Worm (Caenorhabditis elegans) whole organism, L3 larva: ENCODE measurements around the gene C01G10.15.

Experiments used
- R02D3.7 ChIP-seq: fragments of 150-350 bp; optimal IDR thresholded peaks from 2 replicates; lab custom pipeline; 2014; ENCODE audit warnings: missing biosample characterization, missing genetic modification characterization
- ZK546.5 ChIP-seq: sonication (generic microtip); optimal IDR thresholded peaks from 2 replicates; lab custom pipeline; 2017; ENCODE audit warnings: missing biosample characterization, missing genetic modification characterization
- aly-2 ChIP-seq: fragments of 150-350 bp; optimal IDR thresholded peaks from 2 replicates; lab custom pipeline; 2014; ENCODE audit warnings: missing biosample characterization, missing genetic modification characterization
- ama-1 ChIP-seq: fragments of 150-350 bp; optimal IDR thresholded peaks from 2 replicates; lab custom pipeline; 2018
- ceh-16 ChIP-seq: sonication (generic microtip); optimal IDR thresholded peaks from 2 replicates; lab custom pipeline; 2017; ENCODE audit warnings: missing biosample characterization, missing genetic modification characterization
- ceh-28 ChIP-seq: fragments of 150-350 bp; optimal IDR thresholded peaks from 2 replicates; lab custom pipeline; 2014; ENCODE audit warnings: missing biosample characterization, missing genetic modification reagents, missing genetic modification characterization
- ceh-82 ChIP-seq: fragments of 150-350 bp; optimal IDR thresholded peaks from 2 replicates; lab custom pipeline; 2014; ENCODE audit warnings: missing biosample characterization, missing genetic modification characterization
- ceh-9 ChIP-seq: sonication (generic microtip); optimal IDR thresholded peaks from 2 replicates; lab custom pipeline; 2018; ENCODE audit warnings: missing biosample characterization, missing genetic modification characterization
- daf-12 ChIP-seq: fragments of 150-350 bp; optimal IDR thresholded peaks from 2 replicates; lab custom pipeline; 2014; ENCODE audit warnings: missing biosample characterization, missing genetic modification reagents, missing genetic modification characterization
- egl-27 ChIP-seq: sonication (generic microtip); optimal IDR thresholded peaks from 4 replicates; lab custom pipeline; 2017; ENCODE audit warnings: missing biosample characterization, missing genetic modification reagents, missing genetic modification characterization
- egl-5 ChIP-seq: fragments of 150-350 bp; optimal IDR thresholded peaks from 2 replicates; lab custom pipeline; 2017; ENCODE audit warnings: missing biosample characterization, missing genetic modification reagents, missing genetic modification characterization, inconsistent platforms
- elt-1 ChIP-seq: fragments of 150-350 bp; optimal IDR thresholded peaks from 2 replicates; lab custom pipeline; 2014; ENCODE audit warnings: missing biosample characterization, missing genetic modification characterization
- elt-2 ChIP-seq: sonication (generic microtip); optimal IDR thresholded peaks from 2 replicates; lab custom pipeline; 2016; ENCODE audit warnings: missing genetic modification reagents, mild to moderate bottlenecking, missing genetic modification characterization, missing compliant biosample characterization
- elt-3 ChIP-seq, 3 experiments: fragments of 150-350 bp in 1 of 3; sonication (generic microtip) in 2 of 3; optimal IDR thresholded peaks; 2 replicates in 2 of 3; 4 replicates in 1 of 3; lab custom pipeline; 2014 to 2017; ENCODE audit warnings: missing biosample characterization in 3 of 3, missing genetic modification characterization in 3 of 3
- eor-1 ChIP-seq, 2 experiments: fragments of 150-350 bp; optimal IDR thresholded peaks; 2 replicates each; lab custom pipeline; 2014 to 2018; ENCODE audit warnings: missing biosample characterization in 2 of 2, missing genetic modification characterization in 2 of 2
- fkh-10 ChIP-seq: sonication (generic microtip); optimal IDR thresholded peaks from 2 replicates; lab custom pipeline; 2017; ENCODE audit warnings: missing biosample characterization, missing genetic modification reagents, missing genetic modification characterization
- fkh-2 ChIP-seq: fragments of 150-350 bp; optimal IDR thresholded peaks from 2 replicates; lab custom pipeline; 2014; ENCODE audit warnings: missing biosample characterization, missing genetic modification reagents, missing genetic modification characterization
- fos-1 ChIP-seq: fragments of 150-350 bp; optimal IDR thresholded peaks from 2 replicates; lab custom pipeline; 2014; ENCODE audit warnings: missing biosample characterization, missing genetic modification characterization
- hmg-11 ChIP-seq: sonication (generic microtip); optimal IDR thresholded peaks from 2 replicates; lab custom pipeline; 2016; ENCODE audit warnings: missing genetic modification characterization, missing compliant biosample characterization
- jun-1 ChIP-seq: fragments of 150-350 bp; optimal IDR thresholded peaks from 2 replicates; lab custom pipeline; 2014; ENCODE audit warnings: missing biosample characterization, missing genetic modification reagents, missing genetic modification characterization
- lin-15B ChIP-seq: fragments of 150-350 bp; optimal IDR thresholded peaks from 2 replicates; lab custom pipeline; 2014; ENCODE audit warnings: missing biosample characterization, missing genetic modification characterization
- lin-39 ChIP-seq: fragments of 150-350 bp; optimal IDR thresholded peaks from 2 replicates; lab custom pipeline; 2018; ENCODE audit warnings: missing biosample characterization, missing genetic modification reagents, missing genetic modification characterization
- lsy-12 ChIP-seq: sonication (generic microtip); optimal IDR thresholded peaks from 2 replicates; lab custom pipeline; 2016; ENCODE audit warnings: mild to moderate bottlenecking, missing genetic modification characterization, missing compliant biosample characterization
- mdl-1 ChIP-seq: fragments of 150-350 bp; optimal IDR thresholded peaks from 2 replicates; lab custom pipeline; 2014; ENCODE audit warnings: missing biosample characterization, missing genetic modification characterization
- mml-1 ChIP-seq: fragments of 150-350 bp; sonication (generic microtip); optimal IDR thresholded peaks from 3 replicates; lab custom pipeline; 2014; ENCODE audit warnings: missing biosample characterization, missing genetic modification characterization
- nfya-1 ChIP-seq: sonication (generic microtip); optimal IDR thresholded peaks from 2 replicates; lab custom pipeline; 2017; ENCODE audit warnings: missing genetic modification characterization, mild to moderate bottlenecking, missing compliant biosample characterization, antibody characterized with exemption, moderate library complexity; ENCODE audit not compliant: insufficient read depth
- nhr-11 ChIP-seq: fragments of 150-350 bp; optimal IDR thresholded peaks from 2 replicates; lab custom pipeline; 2014; ENCODE audit warnings: missing biosample characterization, missing genetic modification characterization
- nhr-12 ChIP-seq: fragments of 150-350 bp; optimal IDR thresholded peaks from 2 replicates; lab custom pipeline; 2014; ENCODE audit warnings: missing biosample characterization, missing genetic modification characterization
- nhr-23 ChIP-seq: fragments of 150-350 bp; optimal IDR thresholded peaks from 2 replicates; lab custom pipeline; 2014; ENCODE audit warnings: missing biosample characterization, missing genetic modification reagents, missing genetic modification characterization
- nhr-237 ChIP-seq: fragments of 150-350 bp; optimal IDR thresholded peaks from 2 replicates; lab custom pipeline; 2014; ENCODE audit warnings: missing biosample characterization, missing genetic modification characterization
- nhr-25 ChIP-seq: sonication (generic microtip); optimal IDR thresholded peaks from 2 replicates; lab custom pipeline; 2017; ENCODE audit warnings: missing biosample characterization, missing genetic modification characterization
- nhr-28 ChIP-seq: fragments of 150-350 bp; optimal IDR thresholded peaks from 2 replicates; lab custom pipeline; 2014; ENCODE audit warnings: missing biosample characterization, missing genetic modification characterization
- nhr-43 ChIP-seq: sonication (generic microtip); optimal IDR thresholded peaks from 2 replicates; lab custom pipeline; 2016; ENCODE audit warnings: mild to moderate bottlenecking, missing genetic modification characterization, missing compliant biosample characterization; ENCODE audit not compliant: poor library complexity, severe bottlenecking
- nhr-67 ChIP-seq: fragments of 150-350 bp; optimal IDR thresholded peaks from 2 replicates; lab custom pipeline; 2014; ENCODE audit warnings: missing biosample characterization, missing genetic modification characterization
- nhr-76 ChIP-seq: fragments of 150-350 bp; sonication (generic microtip); optimal IDR thresholded peaks from 5 replicates; lab custom pipeline; 2014; ENCODE audit warnings: missing biosample characterization, missing genetic modification characterization
- nhr-77 ChIP-seq: fragments of 150-350 bp; optimal IDR thresholded peaks from 2 replicates; lab custom pipeline; 2014; ENCODE audit warnings: missing biosample characterization, missing genetic modification characterization
- pha-4 ChIP-seq: fragments of 150-350 bp; optimal IDR thresholded peaks from 2 replicates; lab custom pipeline; 2014; ENCODE audit warnings: missing biosample characterization, missing genetic modification reagents, missing genetic modification characterization
- pqm-1 ChIP-seq: fragments of 150-350 bp; optimal IDR thresholded peaks from 2 replicates; lab custom pipeline; 2017; ENCODE audit warnings: missing biosample characterization, missing genetic modification characterization, inconsistent platforms
- sea-2 ChIP-seq: fragments of 150-350 bp; sonication (generic microtip); optimal IDR thresholded peaks from 4 replicates; lab custom pipeline; 2014; ENCODE audit warnings: missing biosample characterization, missing genetic modification reagents, missing genetic modification characterization
- skn-1 ChIP-seq: fragments of 150-350 bp; optimal IDR thresholded peaks from 2 replicates; lab custom pipeline; 2014; ENCODE audit warnings: missing biosample characterization, missing genetic modification characterization
- snpc-4 ChIP-seq: fragments of 150-350 bp; optimal IDR thresholded peaks from 2 replicates; lab custom pipeline; 2014; ENCODE audit warnings: missing biosample characterization, missing genetic modification characterization
- tbx-2 ChIP-seq: sonication (generic microtip); optimal IDR thresholded peaks from 2 replicates; lab custom pipeline; 2016; ENCODE audit warnings: mild to moderate bottlenecking, missing genetic modification characterization, missing compliant biosample characterization
- unc-39 ChIP-seq: sonication (generic microtip); optimal IDR thresholded peaks from 4 replicates; lab custom pipeline; 2017; ENCODE audit warnings: missing biosample characterization, missing genetic modification characterization
- unc-62 ChIP-seq: fragments of 150-350 bp; sonication (generic microtip); optimal IDR thresholded peaks from 4 replicates; lab custom pipeline; 2014; ENCODE audit warnings: missing biosample characterization, missing genetic modification reagents, missing genetic modification characterization
- zag-1 ChIP-seq: fragments of 150-350 bp; optimal IDR thresholded peaks from 2 replicates; lab custom pipeline; 2014; ENCODE audit warnings: missing biosample characterization, missing genetic modification characterization
- ztf-11 ChIP-seq: fragments of 150-350 bp; optimal IDR thresholded peaks from 2 replicates; lab custom pipeline; 2014; ENCODE audit warnings: missing biosample characterization, missing genetic modification characterization
- ztf-4 ChIP-seq: fragments of 150-350 bp; optimal IDR thresholded peaks from 2 replicates; lab custom pipeline; 2014; ENCODE audit warnings: missing biosample characterization, missing genetic modification characterization

The C01G10.15 gene

DNA sequence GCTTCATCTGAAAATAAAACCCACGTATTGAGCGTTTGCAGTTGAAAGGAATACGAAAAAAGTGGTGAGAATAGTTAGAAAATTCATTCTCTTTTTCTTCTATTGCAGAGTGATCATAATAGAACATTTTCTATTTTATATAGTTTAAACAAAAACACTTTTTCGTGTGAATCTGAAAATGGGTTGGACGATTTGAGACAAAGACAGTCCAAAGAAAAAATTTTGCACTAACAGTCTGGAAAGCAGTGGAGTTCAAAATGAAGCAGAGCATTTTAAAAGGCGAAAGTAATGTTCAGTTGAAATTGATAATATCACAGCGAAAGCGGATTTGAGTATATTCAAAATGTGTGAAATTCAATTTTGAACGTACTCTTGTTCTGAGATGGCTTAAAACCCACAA lies 1.5 kb upstream of the C01G10.15 start, which contains the start of gene C01G10.18:
TSS of gene C01G10.18 (minus strand) at position 101 of the 400 bp plus-strand sequence.
- TF ChIP-seq nhr-12 (tag; lab: Kevin White, UChicago) (no peak), ztf-4 (tag; lab: Kevin White, UChicago) (no peak), elt-3 (tag; optimal IDR thresholded peaks at IDR 0.05; lab: Kevin White, UChicago) (no peak), lsy-12 (tag; lab: Kevin White, UChicago) (no peak), elt-1 (tag; lab: Kevin White, UChicago) (no peak), ama-1 (lab: Kevin White, UChicago) (no peak), ceh-16 (tag; lab: Kevin White, UChicago) (no peak), nhr-76 (no peak), unc-39 (tag; lab: Kevin White, UChicago) (no peak), zag-1 (tag; lab: Kevin White, UChicago) (no peak), sea-2 (GFP tag; lab: Kevin White, UChicago) (no peak), eor-1 (tag; optimal IDR thresholded peaks at IDR 0.05; lab: Kevin White, UChicago) (no peak), pqm-1 (tag; lab: Kevin White, UChicago) (no peak), skn-1 (tag; lab: Kevin White, UChicago) (no peak), nhr-25 (no peak), ztf-11 (tag; lab: Kevin White, UChicago) (no peak), hmg-11 (tag; lab: Kevin White, UChicago) (no peak), nhr-28 (no peak), egl-27 (tag; lab: Kevin White, UChicago) (no peak)

DNA sequence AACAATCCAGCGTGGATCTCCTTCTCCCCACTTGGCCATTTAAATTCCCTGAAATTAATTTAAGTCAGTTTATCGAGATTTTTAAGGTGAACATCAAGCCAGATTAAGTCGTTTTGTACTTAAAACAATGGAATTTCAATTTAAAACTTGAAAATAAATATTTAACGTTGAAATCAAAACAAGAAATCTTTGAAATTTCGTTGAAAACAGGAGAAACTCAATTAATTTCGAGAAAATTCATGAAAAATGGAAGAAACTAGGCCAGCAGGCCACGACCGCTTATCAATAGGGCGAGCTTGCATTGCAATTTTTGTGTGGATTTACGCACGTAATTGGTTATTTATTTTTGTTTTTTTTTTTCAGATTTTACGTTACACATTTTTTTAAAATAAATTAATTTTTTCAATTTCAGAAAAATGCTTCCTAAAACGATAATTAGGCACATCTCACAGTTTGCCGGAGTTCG lies 1.7 kb downstream of the C01G10.15 start, which contains the start of the genes ahsa-1 and C01G10.7:
TSS of gene ahsa-1 (minus strand) at position 51 of the 466 bp plus-strand sequence.
TSS of gene C01G10.7 (plus strand) at position 413 of the 466 bp plus-strand sequence.
- TF ChIP-seq nhr-76 (peak; percentile 0), nhr-77 (tag; lab: Kevin White, UChicago) (peak; percentile 37), nhr-12 (tag; lab: Kevin White, UChicago) (no peak), nhr-67 (tag; lab: Kevin White, UChicago) (no peak), nhr-25 (peak; percentile 86), nhr-237 (tag; lab: Kevin White, UChicago) (no peak), ceh-16 (tag; lab: Kevin White, UChicago) (no peak), skn-1 (tag; lab: Kevin White, UChicago) (peak; percentile 15), egl-5 (peak; percentile 87), ceh-28 (tag; lab: Kevin White, UChicago) (peak; percentile 77), fkh-2 (no peak), R02D3.7 (tag; lab: Kevin White, UChicago) (peak; percentile 98), pqm-1 (tag; lab: Kevin White, UChicago) (peak; percentile 82), fos-1 (tag; lab: Kevin White, UChicago) (no peak), tbx-2 (tag; lab: Kevin White, UChicago) (peak; percentile 37), jun-1 (peak; percentile 58), elt-1 (tag; lab: Kevin White, UChicago) (no peak), elt-3 (tag; optimal IDR thresholded peaks at IDR 0.05; lab: Kevin White, UChicago) (no peak), lsy-12 (tag; lab: Kevin White, UChicago) (peak; percentile 85), unc-39 (tag; lab: Kevin White, UChicago) (no peak), nhr-43 (tag; lab: Kevin White, UChicago) (peak; percentile 95), snpc-4 (tag; lab: Kevin White, UChicago) (peak; percentile 87), aly-2 (tag; lab: Kevin White, UChicago) (no peak), egl-27 (tag; lab: Kevin White, UChicago) (peak; percentile 13), lin-15B (tag; lab: Kevin White, UChicago) (peak; percentile 99), daf-12 (tag; lab: Kevin White, UChicago) (no peak), ztf-11 (tag; lab: Kevin White, UChicago) (no peak), mml-1 (tag; lab: Kevin White, UChicago) (no peak), mdl-1 (tag; lab: Kevin White, UChicago) (no peak), elt-2 (tag; lab: Kevin White, UChicago) (peak; percentile 61), eor-1 (tag; optimal IDR thresholded peaks at IDR 0.05; lab: Kevin White, UChicago) (peak in 1 of 2 experiments; percentile 45), ZK546.5 (tag; lab: Kevin White, UChicago) (no peak), hmg-11 (tag; lab: Kevin White, UChicago) (peak; percentile 83), ama-1 (lab: Kevin White, UChicago) (no peak), ztf-4 (tag; lab: Kevin White, UChicago) (no peak), nhr-11 (peak; percentile 11), nfya-1 (tag; lab: Kevin White, UChicago) (peak; percentile 89), lin-39 (tag; lab: Kevin White, UChicago) (peak; percentile 75), nhr-23 (tag; lab: Kevin White, UChicago) (no peak), ceh-82 (tag; lab: Kevin White, UChicago) (peak; percentile 68), zag-1 (tag; lab: Kevin White, UChicago) (no peak), ceh-9 (tag; lab: Kevin White, UChicago) (no peak), pha-4 (peak; percentile 95), sea-2 (GFP tag; lab: Kevin White, UChicago) (no peak), fkh-10 (GFP tag; lab: Kevin White, UChicago) (peak; percentile 92), nhr-28 (no peak), unc-62 (no peak)
